Fruit fly (Drosophila melanogaster) whole organism, embryonic: ENCODE results near the gene CG8369.

Experiments
- Antp ChIP-seq: fragments of 200-800 bp; sonication (Bioruptor generic); optimal IDR thresholded peaks from 3 replicates; lab custom pipeline; 2016; ENCODE audit warnings: missing biosample characterization, missing genetic modification characterization
- CG10267 ChIP-seq: fragments of 200-800 bp; sonication (Bioruptor generic); optimal IDR thresholded peaks from 2 replicates; lab custom pipeline; 2018; ENCODE audit warnings: missing biosample characterization, mild to moderate bottlenecking, missing genetic modification characterization, moderate library complexity
- CG10321 ChIP-seq: fragments of 200-800 bp; sonication (Bioruptor generic); IDR thresholded peaks from 2 replicates; pipeline ENCODE4 v1.3.6; 2022; ENCODE audit warnings: missing biosample characterization, missing genetic modification characterization
- CG11247 ChIP-seq: fragments of 200-800 bp; sonication (Bioruptor generic); IDR thresholded peaks from 2 replicates; pipeline ENCODE4 v1.3.6; 2022; ENCODE audit warnings: missing biosample characterization, missing genetic modification characterization
- CG11723 ChIP-seq: fragments of 200-800 bp; sonication (Bioruptor generic); optimal IDR thresholded peaks from 2 replicates; lab custom pipeline; 2017; ENCODE audit warnings: missing biosample characterization, mild to moderate bottlenecking, missing genetic modification characterization
- CG13624 ChIP-seq: fragments of 200-800 bp; sonication (Bioruptor generic); optimal IDR thresholded peaks from 2 replicates; lab custom pipeline; 2016; ENCODE audit warnings: missing biosample characterization, missing genetic modification characterization
- CG13894 ChIP-seq: fragments of 200-800 bp; sonication (Bioruptor generic); optimal IDR thresholded peaks from 3 replicates; lab custom pipeline; 2018; ENCODE audit warnings: missing biosample characterization, mild to moderate bottlenecking, missing genetic modification characterization, moderate library complexity
- CG14667 ChIP-seq: fragments of 200-800 bp; sonication (Bioruptor generic); IDR thresholded peaks from 2 replicates; pipeline ENCODE4 v1.3.6; 2022; ENCODE audit warnings: missing biosample characterization, missing genetic modification characterization
- CG15011 ChIP-seq: fragments of 200-800 bp; sonication (Bioruptor generic); optimal IDR thresholded peaks from 3 replicates; lab custom pipeline; 2018; ENCODE audit warnings: missing biosample characterization, mild to moderate bottlenecking, missing genetic modification characterization
- CG15269 ChIP-seq: fragments of 200-800 bp; sonication (Bioruptor generic); optimal IDR thresholded peaks from 2 replicates; lab custom pipeline; 2018; ENCODE audit warnings: missing biosample characterization, mild to moderate bottlenecking, missing genetic modification characterization, moderate library complexity
- CG1529 ChIP-seq: fragments of 200-800 bp; sonication (Bioruptor generic); optimal IDR thresholded peaks from 3 replicates; lab custom pipeline; 2018; ENCODE audit warnings: missing biosample characterization, missing genetic modification characterization
- CG16779 ChIP-seq: fragments of 200-800 bp; sonication (Bioruptor generic); IDR thresholded peaks from 2 replicates; pipeline ENCODE4 v1.3.6; 2022; ENCODE audit warnings: missing biosample characterization, missing genetic modification characterization
- CG17186 ChIP-seq: fragments of 200-800 bp; sonication (Bioruptor generic); optimal IDR thresholded peaks from 3 replicates; lab custom pipeline; 2017; ENCODE audit warnings: missing biosample characterization, missing genetic modification reagents, missing genetic modification characterization
- CG17802 ChIP-seq: fragments of 200-800 bp; sonication (Bioruptor generic); optimal IDR thresholded peaks from 2 replicates; lab custom pipeline; 2018; ENCODE audit warnings: missing biosample characterization, mild to moderate bottlenecking, missing genetic modification characterization, moderate library complexity
- CG31441 ChIP-seq: fragments of 200-800 bp; sonication (Bioruptor generic); IDR thresholded peaks from 2 replicates; pipeline ENCODE4 v1.3.6; 2022; ENCODE audit warnings: missing biosample characterization, missing genetic modification characterization
- CG5180 ChIP-seq: fragments of 200-800 bp; sonication (Bioruptor generic); optimal IDR thresholded peaks from 3 replicates; lab custom pipeline; 2017; ENCODE audit warnings: missing biosample characterization, missing genetic modification characterization, mild to moderate bottlenecking, moderate library complexity, missing genetic modification reagents
- CG6272 ChIP-seq: fragments of 200-800 bp; sonication (Bioruptor generic); IDR thresholded peaks from 2 replicates; pipeline ENCODE4 v1.3.6; 2022; ENCODE audit warnings: missing biosample characterization, missing genetic modification characterization
- CG6689 ChIP-seq: fragments of 200-800 bp; sonication (Bioruptor generic); IDR thresholded peaks from 2 replicates; pipeline ENCODE4 v1.3.6; 2022; ENCODE audit warnings: missing biosample characterization, missing genetic modification characterization
- CG7372 ChIP-seq: fragments of 200-800 bp; sonication (Bioruptor generic); IDR thresholded peaks from 2 replicates; pipeline ENCODE4 v1.3.6; 2022; ENCODE audit warnings: missing biosample characterization, missing genetic modification characterization
- CG7556 ChIP-seq: fragments of 200-800 bp; sonication (Bioruptor generic); optimal IDR thresholded peaks from 2 replicates; lab custom pipeline; 2017; ENCODE audit warnings: missing biosample characterization, mild to moderate bottlenecking, missing genetic modification characterization
- CG7963 ChIP-seq: fragments of 200-800 bp; sonication (Bioruptor generic); IDR thresholded peaks from 3 replicates; pipeline ENCODE4 v1.3.6; 2022; ENCODE audit warnings: missing biosample characterization, missing genetic modification characterization; ENCODE audit not compliant: partially characterized antibody
- CG8924 ChIP-seq: fragments of 200-800 bp; optimal IDR thresholded peaks from 3 replicates; lab custom pipeline; 2019; ENCODE audit warnings: missing biosample characterization, mild to moderate bottlenecking, missing genetic modification characterization, moderate library complexity
- CG9932 ChIP-seq: fragments of 200-800 bp; sonication (Bioruptor generic); IDR thresholded peaks from 2 replicates; pipeline ENCODE4 v1.3.6; 2022; ENCODE audit warnings: missing biosample characterization, missing genetic modification characterization
- CTCF ChIP-seq: fragments of 200-800 bp; sonication (Bioruptor generic); optimal IDR thresholded peaks from 2 replicates; lab custom pipeline; 2017; ENCODE audit warnings: missing biosample characterization, mild to moderate bottlenecking, missing genetic modification characterization, moderate library complexity
- D19A ChIP-seq: fragments of 200-800 bp; optimal IDR thresholded peaks from 3 replicates; lab custom pipeline; 2019; ENCODE audit warnings: missing biosample characterization, mild to moderate bottlenecking, missing genetic modification characterization, moderate library complexity
- Eip74EF ChIP-seq, 2 experiments: fragments of 200-800 bp in 1 of 2; fragments of >200 bp in 1 of 2; sonication (Bioruptor generic) in 1 of 2; optimal IDR thresholded peaks; 2 replicates each; lab custom pipeline; 2017 to 2019; ENCODE audit warnings: missing biosample characterization in 2 of 2, missing genetic modification characterization in 2 of 2, mild to moderate bottlenecking in 1 of 2, moderate library complexity in 1 of 2
- HHEX ChIP-seq: fragments of 200-800 bp; sonication (Bioruptor generic); optimal IDR thresholded peaks from 3 replicates; lab custom pipeline; 2017; ENCODE audit warnings: missing biosample characterization, mild to moderate bottlenecking, missing genetic modification characterization, missing genetic modification reagents
- HmgZ ChIP-seq: fragments of 200-800 bp; sonication (Bioruptor generic); optimal IDR thresholded peaks from 2 replicates; lab custom pipeline; 2018; ENCODE audit warnings: missing biosample characterization, mild to moderate bottlenecking, missing genetic modification characterization
- Mrtf ChIP-seq: fragments of 200-800 bp; sonication (Bioruptor generic); IDR thresholded peaks from 3 replicates; pipeline ENCODE4 v1.3.6; 2022; ENCODE audit warnings: missing biosample characterization, missing genetic modification characterization
- Myb ChIP-seq: fragments of 200-800 bp; sonication (Bioruptor generic); optimal IDR thresholded peaks from 2 replicates; lab custom pipeline; 2016; ENCODE audit warnings: missing biosample characterization, missing genetic modification characterization
- Rx ChIP-seq: fragments of 200-800 bp; sonication (Bioruptor generic); IDR thresholded peaks from 2 replicates; pipeline ENCODE4 v1.3.6; 2022; ENCODE audit warnings: missing biosample characterization, missing genetic modification characterization
- Stat92E ChIP-seq, 3 experiments: fragments of >200 bp in 2 of 3; fragments of 200-800 bp in 1 of 3; sonication (Bioruptor generic) in 1 of 3; optimal IDR thresholded peaks; 2 replicates each; lab custom pipeline; 2017 to 2019; ENCODE audit warnings: missing biosample characterization in 3 of 3, missing genetic modification characterization in 3 of 3, mild to moderate bottlenecking in 1 of 3, moderate library complexity in 1 of 3
- cg ChIP-seq: fragments of 200-800 bp; sonication (Bioruptor generic); optimal IDR thresholded peaks from 3 replicates; lab custom pipeline; 2019; ENCODE audit warnings: missing biosample characterization, mild to moderate bottlenecking, missing genetic modification characterization, moderate library complexity
- chinmo ChIP-seq: fragments of 200-800 bp; sonication (Bioruptor generic); IDR thresholded peaks from 4 replicates; pipeline ENCODE4 v1.3.6; 2022; ENCODE audit warnings: missing biosample characterization, missing genetic modification characterization; ENCODE audit not compliant: partially characterized antibody
- ci ChIP-seq: fragments of 200-800 bp; sonication (Bioruptor generic); IDR thresholded peaks from 3 replicates; pipeline ENCODE4 v1.3.6; 2022; ENCODE audit warnings: missing biosample characterization, missing genetic modification characterization
- cwo ChIP-seq: fragments of 200-800 bp; sonication (Bioruptor generic); optimal IDR thresholded peaks from 3 replicates; lab custom pipeline; 2017; ENCODE audit warnings: missing biosample characterization, missing genetic modification characterization, mild to moderate bottlenecking, moderate library complexity, missing genetic modification reagents
- da ChIP-seq: fragments of 200-800 bp; sonication (Bioruptor generic); optimal IDR thresholded peaks from 2 replicates; lab custom pipeline; 2016; ENCODE audit warnings: missing biosample characterization, missing genetic modification characterization
- en ChIP-seq: fragments of 200-800 bp; sonication (Bioruptor generic); optimal IDR thresholded peaks from 2 replicates; lab custom pipeline; 2016; ENCODE audit warnings: missing biosample characterization, missing genetic modification characterization
- gcm ChIP-seq: fragments of 200-800 bp; sonication (Bioruptor generic); optimal IDR thresholded peaks from 2 replicates; lab custom pipeline; 2019; ENCODE audit warnings: missing biosample characterization, mild to moderate bottlenecking, missing genetic modification characterization, moderate library complexity
- gcm2 ChIP-seq: fragments of 200-800 bp; sonication (Bioruptor generic); optimal IDR thresholded peaks from 2 replicates; lab custom pipeline; 2016; ENCODE audit warnings: missing biosample characterization, missing genetic modification characterization
- gfzf ChIP-seq: fragments of 200-800 bp; sonication (Bioruptor generic); optimal IDR thresholded peaks from 2 replicates; lab custom pipeline; 2016; ENCODE audit warnings: missing biosample characterization, mild to moderate bottlenecking, missing genetic modification characterization, moderate library complexity
- gt ChIP-seq: fragments of 200-800 bp; sonication (Bioruptor generic); IDR thresholded peaks from 2 replicates; pipeline ENCODE4 v1.3.6; 2022; ENCODE audit warnings: missing biosample characterization, missing genetic modification characterization
- ken ChIP-seq: fragments of 200-800 bp; sonication (Bioruptor generic); IDR thresholded peaks from 3 replicates; pipeline ENCODE4 v1.3.6; 2022; ENCODE audit warnings: missing biosample characterization, missing genetic modification characterization
- oc ChIP-seq: fragments of 200-800 bp; sonication (Bioruptor generic); optimal IDR thresholded peaks from 2 replicates; lab custom pipeline; 2018; ENCODE audit warnings: missing biosample characterization, mild to moderate bottlenecking, missing genetic modification characterization, moderate library complexity
- pzg ChIP-seq: fragments of 200-800 bp; sonication (Bioruptor generic); optimal IDR thresholded peaks from 3 replicates; lab custom pipeline; 2018; ENCODE audit warnings: missing biosample characterization, mild to moderate bottlenecking, missing genetic modification characterization, moderate library complexity
- scrt ChIP-seq: fragments of 200-800 bp; sonication (Bioruptor generic); optimal IDR thresholded peaks from 2 replicates; lab custom pipeline; 2018; ENCODE audit warnings: missing biosample characterization, mild to moderate bottlenecking, missing genetic modification characterization, moderate library complexity
- sug ChIP-seq: fragments of 200-800 bp; optimal IDR thresholded peaks from 2 replicates; lab custom pipeline; 2019; ENCODE audit warnings: missing biosample characterization, mild to moderate bottlenecking, missing genetic modification characterization, moderate library complexity
- toy ChIP-seq: fragments of 200-800 bp; sonication (Bioruptor generic); IDR thresholded peaks from 2 replicates; pipeline ENCODE4 v1.3.6; 2022; ENCODE audit warnings: missing biosample characterization, missing genetic modification characterization
- vfl ChIP-seq: fragments of 200-800 bp; sonication (Bioruptor generic); optimal IDR thresholded peaks from 2 replicates; lab custom pipeline; 2016; ENCODE audit warnings: missing biosample characterization, missing genetic modification characterization
- zen ChIP-seq: fragments of 200-800 bp; sonication (Bioruptor generic); optimal IDR thresholded peaks from 3 replicates; lab custom pipeline; 2018; ENCODE audit warnings: missing biosample characterization, mild to moderate bottlenecking, missing genetic modification characterization, moderate library complexity

Gene CG8369

dm6 chr3R:8846154-8846648 is 24.4 kb downstream of the CG8369 start (continued):
- peak; percentile 45 for TF ChIP-seq cwo (GFP tag; lab: Kevin White, UChicago)
- TF ChIP-seq ci (GFP tag; lab: Robert Waterston, UW): peak; percentile 86
- peak; percentile 95 for TF ChIP-seq chinmo (GFP tag; lab: Robert Waterston, UW)
- TF ChIP-seq da (GFP tag; lab: Kevin White, UChicago): no peak
- no peak for TF ChIP-seq ken (GFP tag; lab: Robert Waterston, UW)
- no peak for TF ChIP-seq CG11247 (GFP tag; lab: Robert Waterston, UW)
- peak; percentile 55 for TF ChIP-seq sug (tag; lab: Kevin White, UChicago)
- no peak for TF ChIP-seq CG7372 (GFP tag; lab: Robert Waterston, UW)
- TF ChIP-seq gcm (GFP tag; lab: Kevin White, UChicago): peak; percentile 94
- TF ChIP-seq Mrtf (GFP tag; lab: Robert Waterston, UW): no peak
- TF ChIP-seq gcm2 (GFP tag; lab: Kevin White, UChicago): peak; percentile 33
- peak; percentile 47 for TF ChIP-seq CG13624
- TF ChIP-seq CG15011 (GFP tag; lab: Kevin White, UChicago): peak; percentile 12
- peak; percentile 22 for TF ChIP-seq Myb
- peak; percentile 98 for TF ChIP-seq cg (GFP tag; lab: Kevin White, UChicago)
- no peak for TF ChIP-seq gfzf (GFP tag; lab: Kevin White, UChicago)
- peak; percentile 43 for TF ChIP-seq zen (tag; lab: Kevin White, UChicago)
- TF ChIP-seq Eip74EF (GFP tag; optimal IDR thresholded peaks at IDR 0.05; lab: Kevin White, UChicago): peak in 1 of 2 experiments; percentile 78
- peak; percentile 20 for TF ChIP-seq Antp (GFP tag; lab: Kevin White, UChicago)
- no peak for TF ChIP-seq gt (GFP tag; lab: Robert Waterston, UW)
- peak; percentile 57 for TF ChIP-seq scrt (GFP tag; lab: Kevin White, UChicago)
- peak; percentile 66; the same call in 1 of the 2 replicates for TF ChIP-seq CG16779 (GFP tag; lab: Robert Waterston, UW)
- TF ChIP-seq Stat92E (GFP tag; optimal IDR thresholded peaks at IDR 0.05; lab: Kevin White, UChicago): peak in 1 of 3 experiments; percentile 88
- no peak for TF ChIP-seq CG17802 (tag; lab: Kevin White, UChicago)
- peak; percentile 48 for TF ChIP-seq CG7556 (GFP tag; lab: Kevin White, UChicago)
- peak; percentile 46 for TF ChIP-seq CG11723 (GFP tag; lab: Kevin White, UChicago)
- peak; percentile 28; the same call in 1 of the 2 replicates for TF ChIP-seq toy
- TF ChIP-seq CG7963 (GFP tag; lab: Robert Waterston, UW): no peak
- TF ChIP-seq pzg (GFP tag; lab: Kevin White, UChicago): peak; percentile 13
- TF ChIP-seq CG6272 (GFP tag; lab: Robert Waterston, UW): no peak
- TF ChIP-seq HmgZ: peak; percentile 75
- peak; percentile 58 for TF ChIP-seq CG15269 (tag; lab: Kevin White, UChicago)
- TF ChIP-seq CG13894 (tag; lab: Kevin White, UChicago): peak; percentile 81
- TF ChIP-seq HHEX (GFP tag; lab: Kevin White, UChicago): peak; percentile 73
- no peak for TF ChIP-seq CG6689 (GFP tag; lab: Robert Waterston, UW)
- TF ChIP-seq CG1529 (GFP tag; lab: Kevin White, UChicago): peak; percentile 65
- peak; percentile 23 for TF ChIP-seq CG10267 (tag; lab: Kevin White, UChicago)
- peak; percentile 35 for TF ChIP-seq CG17186
- peak; percentile 77 for TF ChIP-seq oc (tag; lab: Kevin White, UChicago)
- no peak for TF ChIP-seq Rx (GFP tag; lab: Robert Waterston, UW)
- no peak for TF ChIP-seq CTCF (GFP tag; lab: Kevin White, UChicago)
- TF ChIP-seq CG5180: peak; percentile 48
- TF ChIP-seq en (GFP tag; lab: Kevin White, UChicago): no peak
- no peak for TF ChIP-seq CG14667 (GFP tag; lab: Robert Waterston, UW)
- peak; percentile 58 for TF ChIP-seq D19A (tag; lab: Kevin White, UChicago)
- TF ChIP-seq CG9932 (GFP tag; lab: Robert Waterston, UW): peak; percentile 34; the same call in 1 of the 2 replicates
- peak; percentile 31; the same call in 1 of the 2 replicates for TF ChIP-seq CG31441 (GFP tag; lab: Robert Waterston, UW)
- peak; percentile 77 for TF ChIP-seq CG8924 (tag; lab: Kevin White, UChicago)
- TF ChIP-seq CG10321 (GFP tag; lab: Robert Waterston, UW): peak; percentile 41; the same call in 1 of the 2 replicates
- TF ChIP-seq vfl (GFP tag; lab: Kevin White, UChicago): peak; percentile 68
